Fruit fly (Drosophila melanogaster): ENCODE results near the gene CG12105.

CG12105 gene

DNA sequence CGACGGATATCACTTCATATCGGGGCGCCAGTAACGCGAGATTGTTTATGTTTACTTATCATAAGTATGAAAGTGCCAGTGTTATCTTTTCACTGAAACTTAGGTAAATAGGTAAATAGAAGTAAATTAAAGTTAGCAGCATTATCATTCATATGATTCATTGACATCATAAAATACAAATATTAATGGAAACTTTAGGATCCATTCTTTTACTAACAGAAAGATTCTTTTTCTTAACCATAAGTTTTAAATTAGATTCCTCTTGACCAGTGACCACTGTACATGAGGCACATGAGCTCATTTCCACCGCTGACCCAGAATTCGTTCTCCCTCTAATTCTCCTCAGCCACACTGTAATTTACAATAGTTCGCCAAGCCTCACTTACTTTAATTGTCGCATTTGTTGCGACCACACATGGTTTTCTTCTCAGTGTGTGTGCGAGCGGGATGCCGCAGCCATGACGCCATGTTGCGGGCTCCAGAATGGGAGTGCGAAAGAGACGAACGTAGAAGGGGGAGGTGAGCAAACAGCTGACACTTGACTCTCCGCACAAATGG, 37.1 kb downstream of the CG12105 start (continued):
- TF ChIP-seq cato (GFP tag; optimal IDR thresholded peaks at IDR 0.05; ENCODE audit: borderline replicate concordance), result no peak
- no peak for TF ChIP-seq CG11085 (GFP tag; IDR thresholded peaks at IDR 0.05)
- no peak for TF ChIP-seq crc (GFP tag; optimal IDR thresholded peaks at IDR 0.05)
- peak; percentile 25; the same call in 1 of the 2 replicates for TF ChIP-seq onecut (GFP tag; IDR thresholded peaks at IDR 0.05)
- no peak for TF ChIP-seq oc (tag; optimal IDR thresholded peaks at IDR 0.05)
- TF ChIP-seq CG14050 (GFP tag; IDR thresholded peaks at IDR 0.05), result no peak
- no peak for TF ChIP-seq dmrt11E (tag; optimal IDR thresholded peaks at IDR 0.05)
- peak; percentile 39 for TF ChIP-seq CG5245 (GFP tag; optimal IDR thresholded peaks at IDR 0.05)
- TF ChIP-seq CG4820 (GFP tag; optimal IDR thresholded peaks at IDR 0.05), result peak; percentile 37
- TF ChIP-seq chif (GFP tag; optimal IDR thresholded peaks at IDR 0.05), result peak in 1 of 2 experiments; percentile 8
- TF ChIP-seq CG2712 (tag; optimal IDR thresholded peaks at IDR 0.05), result peak; percentile 43
- peak; percentile 3 for TF ChIP-seq Oli (tag; optimal IDR thresholded peaks at IDR 0.05)
- no peak for TF ChIP-seq tio (GFP tag; optimal IDR thresholded peaks at IDR 0.05)
- TF ChIP-seq Bgb (GFP tag; IDR thresholded peaks at IDR 0.05; ENCODE audit: partially characterized antibody), result no peak
- TF ChIP-seq D (optimal IDR thresholded peaks at IDR 0.05), result no peak
- peak; percentile 9 for TF ChIP-seq D (GFP tag; optimal IDR thresholded peaks at IDR 0.05)
- no peak for TF ChIP-seq hbn (GFP tag; IDR thresholded peaks at IDR 0.05; ENCODE audit: partially characterized antibody)
- no peak for TF ChIP-seq CG6791 (GFP tag; IDR thresholded peaks at IDR 0.05; ENCODE audit: partially characterized antibody)
- TF ChIP-seq Nf-YA (GFP tag; IDR thresholded peaks at IDR 0.05), result peak; percentile 36; the same call in 1 of the 2 replicates
- TF ChIP-seq CG4854 (GFP tag; optimal IDR thresholded peaks at IDR 0.05), result peak; percentile 15
- TF ChIP-seq CHES-1-like (GFP tag; optimal IDR thresholded peaks at IDR 0.05), result no peak
- no peak for TF ChIP-seq Sin3A (optimal IDR thresholded peaks at IDR 0.05)
- no peak for TF ChIP-seq CG8290 (GFP tag; optimal IDR thresholded peaks at IDR 0.05)
- TF ChIP-seq CG8290 (tag; optimal IDR thresholded peaks at IDR 0.05), result peak in 1 of 2 experiments; percentile 20
- TF ChIP-seq CG18476 (GFP tag; optimal IDR thresholded peaks at IDR 0.05), result peak; percentile 50
- peak; percentile 50 for TF ChIP-seq CG15269 (tag; optimal IDR thresholded peaks at IDR 0.05)
- TF ChIP-seq CG2199 (GFP tag; IDR thresholded peaks at IDR 0.05), result no peak
- TF ChIP-seq CG2202 (tag; optimal IDR thresholded peaks at IDR 0.05), result no peak
- no peak for TF ChIP-seq CG16813 (GFP tag; IDR thresholded peaks at IDR 0.05; ENCODE audit: partially characterized antibody)
- no peak for TF ChIP-seq CG1602 (GFP tag; optimal IDR thresholded peaks at IDR 0.05)
- no peak for TF ChIP-seq tll (GFP tag; optimal IDR thresholded peaks at IDR 0.05)
- TF ChIP-seq repo (GFP tag; optimal IDR thresholded peaks at IDR 0.05), result peak; percentile 45
- no peak for TF ChIP-seq CG3726 (GFP tag; IDR thresholded peaks at IDR 0.05)
- TF ChIP-seq stwl (tag; optimal IDR thresholded peaks at IDR 0.05), result no peak
- TF ChIP-seq CG3065 (GFP tag; optimal IDR thresholded peaks at IDR 0.05), result no peak
- peak; percentile 46 for TF ChIP-seq ranshi (GFP tag; IDR thresholded peaks at IDR 0.05)
- TF ChIP-seq kni (GFP tag; optimal IDR thresholded peaks at IDR 0.05), result no peak
- TF ChIP-seq trem (tag; optimal IDR thresholded peaks at IDR 0.05), result no peak
- no peak for TF ChIP-seq lola (GFP tag; optimal IDR thresholded peaks at IDR 0.05)
- 0 out of 3 replicates have a peak, but pooled peaks have one; percentile 36 for TF ChIP-seq Mrtf (GFP tag; IDR thresholded peaks at IDR 0.05)
- TF ChIP-seq nmo (GFP tag; optimal IDR thresholded peaks at IDR 0.05), result peak; percentile 4
- TF ChIP-seq knrl (GFP tag; IDR thresholded peaks at IDR 0.05; ENCODE audit: partially characterized antibody), result no peak
- no peak for TF ChIP-seq ewg (GFP tag; optimal IDR thresholded peaks at IDR 0.05)
- TF ChIP-seq Xrp1 (GFP tag; IDR thresholded peaks at IDR 0.05), result peak; percentile 32; the same call in 1 of the 2 replicates
- no peak for TF ChIP-seq gfzf (GFP tag; optimal IDR thresholded peaks at IDR 0.05)
- TF ChIP-seq ci (GFP tag; IDR thresholded peaks at IDR 0.05), result peak; percentile 43; the same call in 1 of the 3 replicates
- TF ChIP-seq CG6683 (GFP tag; optimal IDR thresholded peaks at IDR 0.05), result no peak
- TF ChIP-seq HHEX (GFP tag; optimal IDR thresholded peaks at IDR 0.05), result peak; percentile 69
- no peak for TF ChIP-seq da (GFP tag; optimal IDR thresholded peaks at IDR 0.05)
- TF ChIP-seq CG18619 (GFP tag; optimal IDR thresholded peaks at IDR 0.05), result no peak
